Worm (Caenorhabditis elegans) whole organism, early embryonic: ENCODE data around the gene sdz-10.

Source experiments
- B0310.2 ChIP-seq: sonication (generic microtip); optimal IDR thresholded peaks from 2 replicates; lab custom pipeline; 2016; ENCODE audit warnings: mild to moderate bottlenecking, missing genetic modification characterization, missing compliant biosample characterization
- F13C5.2 ChIP-seq: sonication (generic microtip); optimal IDR thresholded peaks from 2 replicates; lab custom pipeline; 2017; ENCODE audit warnings: mild to moderate bottlenecking, missing genetic modification characterization, inconsistent platforms, missing compliant biosample characterization
- aly-1 ChIP-seq: sonication (generic microtip); optimal IDR thresholded peaks from 2 replicates; lab custom pipeline; 2016; ENCODE audit warnings: missing genetic modification characterization, missing compliant biosample characterization
- ama-1 ChIP-seq: fragments of 150-350 bp; optimal IDR thresholded peaks from 2 replicates; lab custom pipeline; 2014
- ceh-13 ChIP-seq: fragments of 200-800 bp; sonication (Bioruptor generic); optimal IDR thresholded peaks from 2 replicates; lab custom pipeline; 2018; ENCODE audit warnings: mild to moderate bottlenecking, missing genetic modification characterization, missing compliant biosample characterization
- ceh-36 ChIP-seq: sonication (generic microtip); optimal IDR thresholded peaks from 2 replicates; lab custom pipeline; 2016; ENCODE audit warnings: missing genetic modification characterization, inconsistent platforms, missing compliant biosample characterization
- ets-7 ChIP-seq: sonication (generic microtip); optimal IDR thresholded peaks from 2 replicates; lab custom pipeline; 2016; ENCODE audit warnings: missing genotype, missing genetic modification characterization, missing compliant biosample characterization
- flt-1 ChIP-seq: fragments of 200-800 bp; sonication (Bioruptor generic); IDR thresholded peaks from 2 replicates; pipeline ENCODE4 v1.3.6; 2022; ENCODE audit warnings: missing genetic modification characterization, missing compliant biosample characterization
- hmbx-1 ChIP-seq: sonication (generic microtip); optimal IDR thresholded peaks from 2 replicates; lab custom pipeline; 2016; ENCODE audit warnings: mild to moderate bottlenecking, missing genetic modification characterization, missing compliant biosample characterization
- hmg-4 ChIP-seq: fragments of 200-800 bp; sonication (Bioruptor generic); optimal IDR thresholded peaks from 2 replicates; lab custom pipeline; 2018; ENCODE audit warnings: mild to moderate bottlenecking, missing genetic modification characterization, missing compliant biosample characterization
- hnd-1 ChIP-seq: sonication (generic microtip); optimal IDR thresholded peaks from 2 replicates; lab custom pipeline; 2016; ENCODE audit warnings: missing genetic modification characterization, missing compliant biosample characterization
- pes-1 ChIP-seq: fragments of 200-800 bp; sonication (Bioruptor generic); IDR thresholded peaks from 2 replicates; pipeline ENCODE4 v1.3.6; 2022; ENCODE audit warnings: missing genetic modification reagents, missing genetic modification characterization, missing compliant biosample characterization
- scrt-1 ChIP-seq: fragments of 200-800 bp; sonication (Bioruptor generic); IDR thresholded peaks from 2 replicates; pipeline ENCODE4 v1.3.6; 2022; ENCODE audit warnings: missing genetic modification characterization, missing compliant biosample characterization
- sea-1 ChIP-seq: fragments of 200-800 bp; sonication (Bioruptor generic); conservative IDR thresholded peaks from 2 replicates; pipeline ENCODE4 v1.3.6; 2022; ENCODE audit warnings: missing genetic modification characterization, missing compliant biosample characterization
- tbx-11 ChIP-seq: fragments of 200-800 bp; sonication (Bioruptor generic); IDR thresholded peaks from 2 replicates; pipeline ENCODE4 v1.3.6; 2022; ENCODE audit warnings: missing genetic modification characterization, missing compliant biosample characterization
- tbx-37 ChIP-seq: fragments of 200-800 bp; sonication (Bioruptor generic); conservative IDR thresholded peaks from 2 replicates; pipeline ENCODE4 v1.3.6; 2022; ENCODE audit warnings: missing genetic modification reagents, missing genetic modification characterization, missing compliant biosample characterization
- tra-4 ChIP-seq: sonication (generic microtip); optimal IDR thresholded peaks from 2 replicates; lab custom pipeline; 2017; ENCODE audit warnings: missing genetic modification characterization, missing compliant biosample characterization

Gene sdz-10

ce11 chrII:2747956-2748621 is 24.0 kb downstream of the sdz-10 start:
- no peak for TF ChIP-seq hmg-4 (GFP tag; lab: Kevin White, UChicago)
- TF ChIP-seq B0310.2 (tag; lab: Kevin White, UChicago) = no peak
- TF ChIP-seq ceh-13 (GFP tag; lab: Kevin White, UChicago) = no peak
- TF ChIP-seq tra-4 (tag; lab: Kevin White, UChicago) = no peak
- TF ChIP-seq scrt-1 (GFP tag; lab: Robert Waterston, UW) = no peak
- no peak for TF ChIP-seq ets-7 (tag; lab: Kevin White, UChicago)
- TF ChIP-seq aly-1 = no peak
- TF ChIP-seq tbx-11 = no peak

DNA sequence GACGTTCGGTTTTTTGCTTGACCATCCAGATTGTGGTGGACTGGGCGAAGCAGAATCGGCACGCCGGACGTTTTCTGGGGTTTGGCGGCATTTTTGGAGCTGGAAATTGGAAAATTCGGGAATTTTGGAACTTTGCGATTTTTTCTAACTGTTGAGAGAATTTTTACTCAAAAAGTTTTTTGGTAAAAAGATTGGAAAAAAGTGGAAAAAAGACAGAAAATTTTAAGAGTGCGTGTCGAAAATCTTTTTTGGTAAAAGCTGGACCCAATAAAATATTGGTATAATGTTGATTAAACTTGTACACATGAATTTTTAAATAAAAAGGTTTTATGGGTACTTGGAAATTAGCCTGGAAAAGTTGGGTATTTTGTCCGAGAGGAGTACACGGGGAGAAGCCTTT is 29.8 kb downstream of the sdz-10 start, which contains the start of gene T05A8.7:
TSS of gene T05A8.7 (minus strand) at position 101 of the 400 bp plus-strand sequence.
- TF ChIP-seq tbx-37 (GFP tag; lab: Robert Waterston, UW) (no peak), ceh-13 (GFP tag; lab: Kevin White, UChicago) (no peak), B0310.2 (tag; lab: Kevin White, UChicago) (no peak), scrt-1 (GFP tag; lab: Robert Waterston, UW) (no peak), aly-1 (no peak), hmbx-1 (tag; lab: Kevin White, UChicago) (no peak), F13C5.2 (tag; lab: Kevin White, UChicago) (no peak), flt-1 (GFP tag; lab: Robert Waterston, UW) (no peak), ceh-36 (tag; lab: Kevin White, UChicago) (no peak), tra-4 (tag; lab: Kevin White, UChicago) (no peak), tbx-11 (no peak), hmg-4 (GFP tag; lab: Kevin White, UChicago) (no peak), ama-1 (lab: Kevin White, UChicago) (no peak), pes-1 (no peak), ets-7 (tag; lab: Kevin White, UChicago) (no peak), sea-1 (GFP tag; lab: Robert Waterston, UW) (no peak)

- TF ChIP-seq scrt-1 (GFP tag; lab: Robert Waterston, UW) (0 out of 2 replicates have a peak, but pooled peaks have one; percentile 47), hmg-4 (GFP tag; lab: Kevin White, UChicago) (no peak)
These were observed 30.7 kb downstream of the sdz-10 start for ce11 chrII:2741405-2741804.

- no peak for TF ChIP-seq tra-4 (tag; lab: Kevin White, UChicago)
- no peak for TF ChIP-seq tbx-11
These were observed 32.4 kb downstream of the sdz-10 start, which contains the start of gene T05A8.6 for ce11 chrII:2739619-2740018. Gene T05A8.6, minus strand, starts transcription at chrII:2739719.

- TF ChIP-seq hnd-1 (tag; lab: Kevin White, UChicago) (no peak), pes-1 (no peak), hmg-4 (GFP tag; lab: Kevin White, UChicago) (no peak), B0310.2 (tag; lab: Kevin White, UChicago) (no peak), tbx-11 (no peak), tbx-37 (GFP tag; lab: Robert Waterston, UW) (no peak), tra-4 (tag; lab: Kevin White, UChicago) (no peak), aly-1 (no peak), ama-1 (lab: Kevin White, UChicago) (no peak)
These were observed 35.1 kb downstream of the sdz-10 start for ce11 chrII:2736938-2737337.

DNA sequence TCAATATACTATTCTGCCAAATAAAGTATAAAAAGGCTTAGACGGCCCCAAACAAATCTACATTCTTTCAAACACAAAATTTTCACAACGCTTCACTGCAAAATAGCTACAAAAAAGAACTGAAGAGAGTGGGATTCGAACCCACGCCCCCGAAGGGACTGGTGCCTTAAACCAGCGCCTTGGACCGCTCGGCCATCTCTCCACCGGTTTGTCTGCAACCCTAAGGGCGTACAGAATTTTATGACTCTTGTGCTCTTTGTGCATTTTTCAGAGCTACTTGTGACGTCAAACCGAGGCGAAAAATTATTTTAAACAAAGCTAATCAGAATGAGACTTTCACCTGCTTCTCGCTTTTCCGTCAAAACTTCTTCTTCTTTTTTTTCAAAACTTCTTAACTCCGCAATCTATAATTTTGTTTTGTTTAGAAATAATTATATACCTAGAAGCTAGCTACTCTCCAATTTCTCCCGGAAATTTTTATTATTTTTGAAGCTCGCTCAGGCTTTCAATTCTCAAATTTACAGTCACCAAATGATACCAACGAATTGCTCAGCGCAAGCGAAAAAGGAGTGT is 35.8 kb downstream of the sdz-10 start, which contains the start of gene T05A8.8:
TSS of gene T05A8.8 (plus strand) at position 523 of the 573 bp plus-strand sequence.
- TF ChIP-seq hnd-1 (tag; lab: Kevin White, UChicago) (no peak), tra-4 (tag; lab: Kevin White, UChicago) (no peak), ama-1 (lab: Kevin White, UChicago) (no peak), ets-7 (tag; lab: Kevin White, UChicago) (no peak)

ce11 chrII:2735644-2736043 is 36.4 kb downstream of the sdz-10 start:
- TF ChIP-seq aly-1 = no peak
- TF ChIP-seq tra-4 (tag; lab: Kevin White, UChicago) = no peak
- TF ChIP-seq tbx-11 = no peak
- TF ChIP-seq F13C5.2 (tag; lab: Kevin White, UChicago) = no peak
- TF ChIP-seq ets-7 (tag; lab: Kevin White, UChicago) = no peak
- TF ChIP-seq hnd-1 (tag; lab: Kevin White, UChicago) = no peak
- TF ChIP-seq pes-1 = no peak
- TF ChIP-seq B0310.2 (tag; lab: Kevin White, UChicago) = no peak
- TF ChIP-seq ceh-13 (GFP tag; lab: Kevin White, UChicago) = no peak

ce11 chrII:2735192-2735591 is 36.9 kb downstream of the sdz-10 start, which contains the start of gene wdr-31:
Gene wdr-31, minus strand, starts transcription at chrII:2735292.
- TF ChIP-seq ets-7 (tag; lab: Kevin White, UChicago) (no peak), flt-1 (GFP tag; lab: Robert Waterston, UW) (no peak), B0310.2 (tag; lab: Kevin White, UChicago) (no peak), aly-1 (no peak), scrt-1 (GFP tag; lab: Robert Waterston, UW) (no peak), F13C5.2 (tag; lab: Kevin White, UChicago) (no peak), sea-1 (GFP tag; lab: Robert Waterston, UW) (no peak), hmbx-1 (tag; lab: Kevin White, UChicago) (no peak), tbx-11 (no peak), ama-1 (lab: Kevin White, UChicago) (no peak), hnd-1 (tag; lab: Kevin White, UChicago) (no peak), tra-4 (tag; lab: Kevin White, UChicago) (no peak), pes-1 (no peak), hmg-4 (GFP tag; lab: Kevin White, UChicago) (no peak), tbx-37 (GFP tag; lab: Robert Waterston, UW) (no peak), ceh-13 (GFP tag; lab: Kevin White, UChicago) (no peak), ceh-36 (tag; lab: Kevin White, UChicago) (no peak)
